Worm (Caenorhabditis elegans) whole organism, L4 larva: ENCODE measurements around the gene ttr-14.
A peak's percentile ranks its signal among the peaks of the same experiment; 100 is the strongest.

ENCODE experiments used
- ZK337.2 ChIP-seq: fragments of 200-800 bp; sonication (Bioruptor generic); IDR thresholded peaks from 2 replicates; pipeline ENCODE4 v1.3.6; 2022; ENCODE audit warnings: missing genetic modification reagents, missing genetic modification characterization, missing compliant biosample characterization
- ZK546.5 ChIP-seq, 2 experiments: sonication (generic microtip); optimal IDR thresholded peaks; 2 replicates each; lab custom pipeline; 2017; ENCODE audit warnings: missing biosample characterization in 2 of 2, missing genetic modification characterization in 2 of 2
- aha-1 ChIP-seq: fragments of 150-350 bp; peaks from one replicate; lab custom pipeline; 2014; ENCODE audit warnings: missing biosample characterization, missing genetic modification characterization
- aly-2 ChIP-seq: sonication (generic microtip); optimal IDR thresholded peaks from 2 replicates; lab custom pipeline; 2018; ENCODE audit warnings: missing biosample characterization, missing genetic modification characterization
- ama-1 ChIP-seq: fragments of 150-350 bp; optimal IDR thresholded peaks from 2 replicates; lab custom pipeline; 2014; ENCODE audit warnings: inconsistent platforms, mixed read lengths
- ceh-28 ChIP-seq: fragments of 150-350 bp; optimal IDR thresholded peaks from 2 replicates; lab custom pipeline; 2014; ENCODE audit warnings: missing biosample characterization, missing genetic modification reagents, missing genetic modification characterization
- ceh-62 ChIP-seq: sonication (generic microtip); optimal IDR thresholded peaks from 2 replicates; lab custom pipeline; 2017; ENCODE audit warnings: missing biosample characterization, missing genetic modification characterization
- ces-1 ChIP-seq: fragments of 150-350 bp; sonication (generic microtip); optimal IDR thresholded peaks from 4 replicates; lab custom pipeline; 2014; ENCODE audit warnings: missing biosample characterization, missing genetic modification reagents, missing genetic modification characterization
- daf-12 ChIP-seq: fragments of 150-350 bp; optimal IDR thresholded peaks from 2 replicates; lab custom pipeline; 2014; ENCODE audit warnings: missing biosample characterization, missing genetic modification reagents, missing genetic modification characterization
- daf-16 ChIP-seq, 3 experiments: sonication (generic microtip); optimal IDR thresholded peaks; 2 replicates each; lab custom pipeline; 2016 to 2017; ENCODE audit warnings: missing genetic modification characterization in 3 of 3, missing genetic modification reagents in 3 of 3, mild to moderate bottlenecking in 2 of 3, missing compliant biosample characterization in 2 of 3, missing biosample characterization in 1 of 3, moderate library complexity in 1 of 3
- daf-19 ChIP-seq: fragments of 200-800 bp; sonication (Bioruptor generic); conservative IDR thresholded peaks from 2 replicates; pipeline ENCODE4 v1.3.6; 2022; ENCODE audit warnings: missing genetic modification characterization, missing compliant biosample characterization
- dmd-6 ChIP-seq: fragments of 200-800 bp; sonication (Bioruptor generic); IDR thresholded peaks from 2 replicates; pipeline ENCODE4 v1.3.6; 2022; ENCODE audit warnings: missing genetic modification reagents, missing genetic modification characterization, missing compliant biosample characterization
- dmd-8 ChIP-seq: fragments of 200-800 bp; sonication (Bioruptor generic); IDR thresholded peaks from 2 replicates; pipeline ENCODE4 v1.3.6; 2022; ENCODE audit warnings: missing genetic modification characterization, missing compliant biosample characterization
- dve-1 ChIP-seq: sonication (generic microtip); optimal IDR thresholded peaks from 2 replicates; lab custom pipeline; 2017; ENCODE audit warnings: antibody characterized with exemption, mild to moderate bottlenecking, missing genetic modification characterization, missing compliant biosample characterization; ENCODE audit not compliant: insufficient read depth
- egl-43 ChIP-seq: fragments of 200-800 bp; sonication (Bioruptor generic); IDR thresholded peaks from 2 replicates; pipeline ENCODE4 v1.3.6; 2022; ENCODE audit warnings: missing genetic modification reagents, missing genetic modification characterization, missing compliant biosample characterization
- hif-1 ChIP-seq, 2 experiments: sonication (generic microtip); optimal IDR thresholded peaks; 2 replicates each; lab custom pipeline; 2016 to 2017; ENCODE audit warnings: missing compliant biosample characterization in 2 of 2, missing genetic modification characterization in 2 of 2, missing genetic modification reagents in 2 of 2, missing genotype in 2 of 2, mild to moderate bottlenecking in 1 of 2
- hlh-30 ChIP-seq: sonication (generic microtip); optimal IDR thresholded peaks from 2 replicates; lab custom pipeline; 2017; ENCODE audit warnings: antibody characterized with exemption, mild to moderate bottlenecking, missing genetic modification characterization, missing compliant biosample characterization; ENCODE audit not compliant: insufficient read depth
- lim-7 ChIP-seq: fragments of 200-800 bp; sonication (Bioruptor generic); IDR thresholded peaks from 2 replicates; pipeline ENCODE4 v1.3.6; 2022; ENCODE audit warnings: missing genetic modification characterization, missing compliant biosample characterization
- lin-39 ChIP-seq: fragments of 150-350 bp; optimal IDR thresholded peaks from 2 replicates; lab custom pipeline; 2014; ENCODE audit warnings: missing biosample characterization, missing genetic modification reagents, missing genetic modification characterization
- lir-3 ChIP-seq: sonication (generic microtip); optimal IDR thresholded peaks from 2 replicates; lab custom pipeline; 2016; ENCODE audit warnings: mild to moderate bottlenecking, missing genetic modification characterization, missing compliant biosample characterization
- mdl-1 ChIP-seq, 2 experiments: fragments of 150-350 bp in 1 of 2; sonication (generic microtip) in 1 of 2; optimal IDR thresholded peaks; 2 replicates each; lab custom pipeline; 2014 to 2017; ENCODE audit warnings: missing biosample characterization in 2 of 2, missing genetic modification characterization in 2 of 2
- nhr-102 ChIP-seq: sonication (generic microtip); optimal IDR thresholded peaks from 2 replicates; lab custom pipeline; 2016; ENCODE audit warnings: mild to moderate bottlenecking, missing genetic modification characterization, moderate library complexity, missing compliant biosample characterization
- nhr-11 ChIP-seq: fragments of 150-350 bp; optimal IDR thresholded peaks from 2 replicates; lab custom pipeline; 2014; ENCODE audit warnings: missing biosample characterization, missing genetic modification characterization
- nhr-25 ChIP-seq: sonication (generic microtip); optimal IDR thresholded peaks from 2 replicates; lab custom pipeline; 2017; ENCODE audit warnings: missing genetic modification characterization, mild to moderate bottlenecking, missing compliant biosample characterization, antibody characterized with exemption, moderate library complexity, borderline replicate concordance; ENCODE audit not compliant: insufficient read depth
- nhr-28 ChIP-seq: fragments of 150-350 bp; optimal IDR thresholded peaks from 2 replicates; lab custom pipeline; 2014; ENCODE audit warnings: missing biosample characterization, missing genetic modification characterization
- nhr-41 ChIP-seq: fragments of 200-800 bp; sonication (Bioruptor generic); IDR thresholded peaks from 2 replicates; pipeline ENCODE4 v1.3.6; 2022; ENCODE audit warnings: missing genetic modification reagents, missing genetic modification characterization, missing compliant biosample characterization
- nhr-48 ChIP-seq: sonication (generic microtip); optimal IDR thresholded peaks from 2 replicates; lab custom pipeline; 2016; ENCODE audit warnings: mild to moderate bottlenecking, missing genetic modification characterization, missing compliant biosample characterization
- nhr-76 ChIP-seq: fragments of 150-350 bp; optimal IDR thresholded peaks from 2 replicates; lab custom pipeline; 2014; ENCODE audit warnings: missing biosample characterization, missing genetic modification characterization
- nhr-77 ChIP-seq: fragments of 150-350 bp; optimal IDR thresholded peaks from 2 replicates; lab custom pipeline; 2014; ENCODE audit warnings: missing biosample characterization, missing genetic modification characterization
- php-3 ChIP-seq: fragments of 200-800 bp; sonication (Bioruptor generic); IDR thresholded peaks from 2 replicates; pipeline ENCODE4 v1.3.6; 2022; ENCODE audit warnings: missing genetic modification reagents, missing genetic modification characterization, missing compliant biosample characterization
- pqm-1 ChIP-seq: sonication (generic microtip); optimal IDR thresholded peaks from 2 replicates; lab custom pipeline; 2017; ENCODE audit warnings: missing biosample characterization, missing genetic modification characterization
- skn-1 ChIP-seq: fragments of 150-350 bp; optimal IDR thresholded peaks from 2 replicates; lab custom pipeline; 2014; ENCODE audit warnings: missing biosample characterization, missing genetic modification characterization
- snpc-4 ChIP-seq: fragments of 150-350 bp; optimal IDR thresholded peaks from 2 replicates; lab custom pipeline; 2014; ENCODE audit warnings: missing biosample characterization, missing genetic modification characterization
- spr-1 ChIP-seq: sonication (generic microtip); optimal IDR thresholded peaks from 2 replicates; lab custom pipeline; 2016; ENCODE audit warnings: mild to moderate bottlenecking, missing genetic modification characterization, missing compliant biosample characterization
- unc-130 ChIP-seq: sonication (generic microtip); optimal IDR thresholded peaks from 2 replicates; lab custom pipeline; 2016; ENCODE audit warnings: missing genetic modification reagents, missing genetic modification characterization, missing compliant biosample characterization
- unc-39 ChIP-seq: sonication (generic microtip); optimal IDR thresholded peaks from 2 replicates; lab custom pipeline; 2017; ENCODE audit warnings: missing biosample characterization, missing genetic modification characterization
- unc-62 ChIP-seq, 3 experiments: fragments of 150-350 bp in 1 of 3; sonication (generic microtip); optimal IDR thresholded peaks in 2 of 3; peaks in 1 of 3; 1 replicate in 1 of 3; 2 replicates in 2 of 3; lab custom pipeline; 2014 to 2017; ENCODE audit warnings: missing biosample characterization in 3 of 3, missing genetic modification characterization in 3 of 3, missing genetic modification reagents in 3 of 3, missing genotype in 1 of 3

ttr-14 gene

DNA sequence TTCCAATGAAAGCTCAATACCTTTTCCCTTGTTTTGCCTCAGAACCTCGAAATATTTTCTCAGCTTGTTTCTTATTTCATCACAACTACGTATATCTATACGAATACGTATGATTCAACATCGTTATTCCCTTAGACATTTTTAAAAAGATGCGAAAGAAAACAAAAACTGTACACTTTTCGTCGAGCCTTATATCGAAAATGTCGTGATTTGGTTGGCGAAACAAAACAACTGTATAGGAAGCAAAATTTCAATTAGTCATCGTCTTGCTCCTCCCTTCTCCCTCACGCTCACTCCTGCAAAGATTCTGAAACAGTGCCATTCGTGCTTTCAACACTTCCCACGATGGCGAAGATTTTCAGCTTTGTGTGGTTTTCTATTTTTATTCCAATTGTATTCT is at the start of gene ttr-14:
ttr-14 (plus strand) TSS at position 301 of the 400 bp plus-strand sequence.
- TF ChIP-seq daf-16 (GFP tag; optimal IDR thresholded peaks at IDR 0.05; lab: Kevin White, UChicago) = no peak
- no peak for TF ChIP-seq daf-16 (tag; optimal IDR thresholded peaks at IDR 0.05; lab: Kevin White, UChicago)
- TF ChIP-seq ZK546.5 (tag; optimal IDR thresholded peaks at IDR 0.05; lab: Kevin White, UChicago) = no peak
- no peak for TF ChIP-seq lin-39 (tag; lab: Kevin White, UChicago)

DNA sequence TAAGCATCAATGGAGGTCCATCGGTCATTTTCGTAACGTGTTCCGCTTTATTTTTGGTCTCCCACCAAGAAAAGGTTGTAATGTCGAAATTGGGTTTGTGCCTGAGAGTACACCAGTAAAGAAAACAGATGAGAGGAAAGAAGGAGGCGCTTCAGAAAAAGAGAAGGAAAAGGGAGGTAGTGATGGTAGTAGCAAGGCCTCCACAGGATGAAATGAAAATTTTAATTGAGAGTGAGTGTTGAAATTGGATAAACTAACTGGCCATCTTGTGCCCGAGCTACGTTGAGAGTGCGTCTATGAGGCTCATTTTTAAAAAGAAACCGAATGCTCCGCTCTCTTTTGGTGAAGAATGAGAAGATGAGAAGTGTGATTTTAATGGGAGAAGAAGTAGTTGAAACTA is 40.9 kb upstream of the ttr-14 start, which contains the start of gene R07A4.2:
R07A4.2 (minus strand) TSS at position 101 of the 400 bp plus-strand sequence.
- TF ChIP-seq ceh-28 (tag; lab: Kevin White, UChicago) = no peak
- TF ChIP-seq daf-19 (GFP tag; lab: Robert Waterston, UW) = no peak
- TF ChIP-seq nhr-76 = no peak
- no peak for TF ChIP-seq spr-1
- TF ChIP-seq skn-1 = no peak
- no peak for TF ChIP-seq nhr-41
- TF ChIP-seq nhr-102 (tag; lab: Kevin White, UChicago) = no peak
- no peak for TF ChIP-seq ZK337.2 (GFP tag; lab: Robert Waterston, UW)
- no peak for TF ChIP-seq nhr-25 (tag; lab: Kevin White, UChicago)
- TF ChIP-seq dmd-8 (GFP tag; lab: Robert Waterston, UW) = no peak
- TF ChIP-seq egl-43 (GFP tag; lab: Robert Waterston, UW) = no peak
- TF ChIP-seq mdl-1 (tag; optimal IDR thresholded peaks at IDR 0.05; lab: Kevin White, UChicago) = no peak
- no peak for TF ChIP-seq aha-1
- no peak for TF ChIP-seq ama-1 (lab: Kevin White, UChicago)
- TF ChIP-seq nhr-48 (tag; lab: Kevin White, UChicago) = no peak
- TF ChIP-seq nhr-77 (tag; lab: Kevin White, UChicago) = no peak
- TF ChIP-seq dve-1 = no peak
- TF ChIP-seq ceh-62 (tag; lab: Kevin White, UChicago) = no peak
- no peak for TF ChIP-seq unc-39 (tag; lab: Kevin White, UChicago)
- no peak for TF ChIP-seq unc-62 (GFP tag; optimal IDR thresholded peaks at IDR 0.05 in 1 of 2; lab: Kevin White, UChicago)
- no peak for TF ChIP-seq unc-62 (tag; optimal IDR thresholded peaks at IDR 0.05; lab: Kevin White, UChicago)

DNA sequence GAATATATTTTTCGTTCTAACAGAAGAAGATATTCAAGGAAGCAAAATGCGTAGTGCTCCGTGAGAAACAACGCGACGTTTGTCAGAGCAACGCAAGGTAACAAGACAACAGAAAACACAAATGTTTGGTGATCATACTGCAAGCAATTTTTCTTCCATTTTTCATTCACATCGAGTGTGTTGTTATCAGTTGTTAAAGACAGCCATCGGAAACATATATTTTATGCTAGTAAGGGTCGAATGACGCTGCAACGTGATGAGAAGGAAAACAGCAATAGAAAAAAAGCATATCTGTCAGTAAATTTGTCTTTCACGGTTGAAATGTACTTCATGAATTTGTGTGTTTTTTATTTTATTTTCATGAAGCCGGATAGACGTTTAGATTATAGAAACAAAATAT is 39.2 kb upstream of the ttr-14 start:
- TF ChIP-seq dmd-6 = peak; percentile 34; the same call in 1 of the 2 replicates
- TF ChIP-seq nhr-77 (tag; lab: Kevin White, UChicago) = peak; percentile 20
- TF ChIP-seq daf-16 (GFP tag; optimal IDR thresholded peaks at IDR 0.05; lab: Kevin White, UChicago) = no peak
- TF ChIP-seq daf-16 (tag; optimal IDR thresholded peaks at IDR 0.05; lab: Kevin White, UChicago) = peak; percentile 69
- peak; percentile 60 for TF ChIP-seq nhr-28 (tag; lab: Kevin White, UChicago)
- no peak for TF ChIP-seq lim-7 (GFP tag; lab: Robert Waterston, UW)
- TF ChIP-seq php-3 (GFP tag; lab: Robert Waterston, UW) = 0 out of 2 replicates have a peak, but pooled peaks have one; percentile 28
- no peak for TF ChIP-seq spr-1
- TF ChIP-seq pqm-1 = peak; percentile 75
- TF ChIP-seq hlh-30 (tag; lab: Kevin White, UChicago) = peak; percentile 14
- TF ChIP-seq, all 104 proteins: peak for 7

DNA sequence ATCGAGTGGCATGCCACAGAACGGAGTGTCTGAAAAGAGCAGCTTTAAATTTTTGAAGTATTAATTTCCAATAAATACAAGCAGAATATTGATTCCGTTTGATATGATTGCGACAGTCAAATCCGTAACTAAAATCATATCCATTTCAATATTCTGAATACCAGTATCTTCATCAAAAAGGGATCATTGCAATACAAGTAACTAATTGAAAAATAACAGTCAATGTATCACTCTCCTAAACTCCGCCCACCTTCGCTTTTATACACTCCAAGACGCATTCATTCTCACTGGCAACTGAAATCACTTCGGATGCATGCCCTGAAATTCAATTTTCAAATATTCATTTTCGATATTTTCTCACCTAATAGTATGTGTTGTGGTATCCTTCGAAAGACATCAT is 33.9 kb upstream of the ttr-14 start, which contains the start of gene R07A4.3:
R07A4.3 (plus strand) TSS at position 301 of the 400 bp plus-strand sequence.
- TF ChIP-seq nhr-11 = no peak
- no peak for TF ChIP-seq ceh-28 (tag; lab: Kevin White, UChicago)
- no peak for TF ChIP-seq aly-2 (tag; lab: Kevin White, UChicago)
- TF ChIP-seq snpc-4 (tag; lab: Kevin White, UChicago) = no peak
- TF ChIP-seq ces-1 (GFP tag; lab: Kevin White, UChicago) = no peak
- no peak for TF ChIP-seq unc-130 (GFP tag; lab: Kevin White, UChicago)
- TF ChIP-seq hif-1 (tag; optimal IDR thresholded peaks at IDR 0.05; lab: Kevin White, UChicago) = no peak
- TF ChIP-seq lir-3 (tag; lab: Kevin White, UChicago) = no peak
- TF ChIP-seq daf-12 (tag; lab: Kevin White, UChicago) = no peak
